Fruit fly (Drosophila melanogaster) whole organism, embryonic: ENCODE measurements around the gene Arpc4.
A peak's percentile ranks its signal among the peaks of the same experiment; 100 is the strongest.

Source experiments
- CG10543 ChIP-seq: fragments of 200-800 bp; sonication (Bioruptor generic); optimal IDR thresholded peaks from 3 replicates; lab custom pipeline; 2017; ENCODE audit warnings: missing biosample characterization, mild to moderate bottlenecking, missing genetic modification characterization, moderate library complexity
- CG10565 ChIP-seq: fragments of 200-800 bp; sonication (Bioruptor generic); optimal IDR thresholded peaks from 3 replicates; lab custom pipeline; 2016; ENCODE audit warnings: missing biosample characterization, mild to moderate bottlenecking, missing genetic modification characterization
- CG13287 ChIP-seq: fragments of 200-800 bp; sonication (Bioruptor generic); IDR thresholded peaks from 2 replicates; pipeline ENCODE4 v1.3.6; 2022; ENCODE audit warnings: missing biosample characterization, missing genetic modification characterization; ENCODE audit not compliant: partially characterized antibody
- CG14441 ChIP-seq: fragments of 200-800 bp; sonication (Bioruptor generic); IDR thresholded peaks from 2 replicates; pipeline ENCODE4 v1.3.6; 2022; ENCODE audit warnings: missing biosample characterization, missing genetic modification characterization
- CG14710 ChIP-seq: fragments of 200-800 bp; sonication (Bioruptor generic); optimal IDR thresholded peaks from 3 replicates; lab custom pipeline; 2019; ENCODE audit warnings: missing biosample characterization, mild to moderate bottlenecking, missing genetic modification characterization, moderate library complexity
- CG15514 ChIP-seq: fragments of 200-800 bp; sonication (Bioruptor generic); optimal IDR thresholded peaks from 3 replicates; lab custom pipeline; 2017; ENCODE audit warnings: missing biosample characterization, missing genetic modification characterization, mild to moderate bottlenecking, moderate library complexity, missing genetic modification reagents
- CG15601 ChIP-seq: fragments of 200-800 bp; sonication (Bioruptor generic); optimal IDR thresholded peaks from 3 replicates; lab custom pipeline; 2019; ENCODE audit warnings: missing biosample characterization, mild to moderate bottlenecking, missing genetic modification characterization, moderate library complexity
- CG15696 ChIP-seq: fragments of 200-800 bp; sonication (Bioruptor generic); optimal IDR thresholded peaks from 2 replicates; lab custom pipeline; 2019; ENCODE audit warnings: missing biosample characterization, mild to moderate bottlenecking, missing genetic modification characterization, moderate library complexity
- CG1603 ChIP-seq: fragments of 200-800 bp; sonication (Bioruptor generic); optimal IDR thresholded peaks from 2 replicates; lab custom pipeline; 2019; ENCODE audit warnings: missing biosample characterization, mild to moderate bottlenecking, missing genetic modification characterization, moderate library complexity
- CG2199 ChIP-seq: fragments of 200-800 bp; sonication (Bioruptor generic); IDR thresholded peaks from 3 replicates; pipeline ENCODE4 v1.3.6; 2022; ENCODE audit warnings: missing biosample characterization, missing genetic modification characterization
- CG2889 ChIP-seq: fragments of 200-800 bp; sonication (Bioruptor generic); IDR thresholded peaks from 3 replicates; pipeline ENCODE4 v1.3.6; 2022; ENCODE audit warnings: missing biosample characterization, missing genetic modification characterization
- CG30403 ChIP-seq: fragments of 200-800 bp; sonication (Bioruptor generic); optimal IDR thresholded peaks from 3 replicates; lab custom pipeline; 2016; ENCODE audit warnings: missing biosample characterization, missing genetic modification characterization
- CG31441 ChIP-seq: fragments of 200-800 bp; sonication (Bioruptor generic); IDR thresholded peaks from 2 replicates; pipeline ENCODE4 v1.3.6; 2022; ENCODE audit warnings: missing biosample characterization, missing genetic modification characterization
- CG33213 ChIP-seq: fragments of 200-800 bp; sonication (Bioruptor generic); optimal IDR thresholded peaks from 3 replicates; lab custom pipeline; 2016; ENCODE audit warnings: missing biosample characterization, missing genetic modification characterization
- CG6175 ChIP-seq: fragments of 200-800 bp; sonication (Bioruptor generic); IDR thresholded peaks from 3 replicates; pipeline ENCODE4 v1.3.6; 2022; ENCODE audit warnings: missing biosample characterization, missing genetic modification characterization
- CG7839 ChIP-seq: fragments of 200-800 bp; sonication (Bioruptor generic); optimal IDR thresholded peaks from 3 replicates; lab custom pipeline; 2018; ENCODE audit warnings: missing biosample characterization, mild to moderate bottlenecking, missing genetic modification characterization, moderate library complexity
- CTCF ChIP-seq: fragments of 200-800 bp; sonication (Bioruptor generic); optimal IDR thresholded peaks from 2 replicates; lab custom pipeline; 2017; ENCODE audit warnings: missing biosample characterization, mild to moderate bottlenecking, missing genetic modification characterization, moderate library complexity
- CoRest ChIP-seq: fragments of 200-800 bp; sonication (Bioruptor generic); optimal IDR thresholded peaks from 3 replicates; lab custom pipeline; 2018; ENCODE audit warnings: missing biosample characterization, mild to moderate bottlenecking, missing genetic modification characterization, moderate library complexity
- Dll ChIP-seq: fragments of 200-800 bp; sonication (Bioruptor generic); IDR thresholded peaks from 4 replicates; pipeline ENCODE4 v1.3.6; 2022; ENCODE audit warnings: missing biosample characterization, missing genetic modification characterization; ENCODE audit not compliant: partially characterized antibody
- Dp ChIP-seq: fragments of 200-800 bp; sonication (Bioruptor generic); optimal IDR thresholded peaks from 2 replicates; lab custom pipeline; 2018; ENCODE audit warnings: missing biosample characterization, mild to moderate bottlenecking, missing genetic modification characterization, moderate library complexity
- E2f2 ChIP-seq: fragments of 200-800 bp; sonication (Bioruptor generic); IDR thresholded peaks from 2 replicates; pipeline ENCODE4 v1.3.6; 2022; ENCODE audit warnings: missing biosample characterization, missing genetic modification characterization
- Eip74EF ChIP-seq, 2 experiments: fragments of 200-800 bp in 1 of 2; fragments of >200 bp in 1 of 2; sonication (Bioruptor generic) in 1 of 2; optimal IDR thresholded peaks; 2 replicates each; lab custom pipeline; 2017 to 2019; ENCODE audit warnings: missing biosample characterization in 2 of 2, missing genetic modification characterization in 2 of 2, mild to moderate bottlenecking in 1 of 2, moderate library complexity in 1 of 2
- Ets97D ChIP-seq: fragments of 200-800 bp; sonication (Bioruptor generic); optimal IDR thresholded peaks from 3 replicates; lab custom pipeline; 2016; ENCODE audit warnings: missing biosample characterization, missing genetic modification characterization
- HLHmδ ChIP-seq: fragments of 200-800 bp; sonication (Bioruptor generic); optimal IDR thresholded peaks from 2 replicates; lab custom pipeline; 2018; ENCODE audit warnings: missing biosample characterization, mild to moderate bottlenecking, missing genetic modification characterization, moderate library complexity
- MESR4 ChIP-seq: fragments of 200-800 bp; sonication (Bioruptor generic); optimal IDR thresholded peaks from 2 replicates; lab custom pipeline; 2018; ENCODE audit warnings: missing biosample characterization, mild to moderate bottlenecking, missing genetic modification characterization, moderate library complexity
- Myb ChIP-seq: fragments of 200-800 bp; sonication (Bioruptor generic); optimal IDR thresholded peaks from 2 replicates; lab custom pipeline; 2016; ENCODE audit warnings: missing biosample characterization, missing genetic modification characterization
- NC2α ChIP-seq: fragments of 200-800 bp; sonication (Bioruptor generic); optimal IDR thresholded peaks from 2 replicates; lab custom pipeline; 2016; ENCODE audit warnings: missing biosample characterization, missing genetic modification characterization
- NFAT ChIP-seq: fragments of 200-800 bp; sonication (Bioruptor generic); IDR thresholded peaks from 2 replicates; pipeline ENCODE4 v1.3.6; 2022; ENCODE audit warnings: missing biosample characterization, missing genetic modification characterization
- Oli ChIP-seq: fragments of 200-800 bp; sonication (Bioruptor generic); optimal IDR thresholded peaks from 2 replicates; lab custom pipeline; 2018; ENCODE audit warnings: missing biosample characterization, mild to moderate bottlenecking, missing genetic modification characterization, moderate library complexity
- Side ChIP-seq: fragments of 200-800 bp; sonication (Bioruptor generic); optimal IDR thresholded peaks from 2 replicates; lab custom pipeline; 2016; ENCODE audit warnings: missing biosample characterization, missing genetic modification characterization
- Tbp ChIP-seq: fragments of >200 bp; optimal IDR thresholded peaks from 2 replicates; lab custom pipeline; 2018; ENCODE audit warnings: missing biosample characterization, missing genetic modification characterization
- abd-A ChIP-seq: fragments of 200-800 bp; sonication (Bioruptor generic); optimal IDR thresholded peaks from 3 replicates; lab custom pipeline; 2019; ENCODE audit warnings: missing biosample characterization, mild to moderate bottlenecking, missing genetic modification characterization, moderate library complexity
- bcd ChIP-seq: fragments of 200-800 bp; sonication (Bioruptor generic); optimal IDR thresholded peaks from 2 replicates; lab custom pipeline; 2017; ENCODE audit warnings: missing biosample characterization, mild to moderate bottlenecking, missing genetic modification characterization
- da ChIP-seq: fragments of 200-800 bp; sonication (Bioruptor generic); optimal IDR thresholded peaks from 2 replicates; lab custom pipeline; 2016; ENCODE audit warnings: missing biosample characterization, missing genetic modification characterization
- nerfin-2 ChIP-seq: fragments of 200-800 bp; sonication (Bioruptor generic); IDR thresholded peaks from 2 replicates; pipeline ENCODE4 v1.3.6; 2022; ENCODE audit warnings: missing biosample characterization, missing genetic modification characterization; ENCODE audit not compliant: partially characterized antibody
- onecut ChIP-seq: fragments of 200-800 bp; sonication (Bioruptor generic); IDR thresholded peaks from 2 replicates; pipeline ENCODE4 v1.3.6; 2022; ENCODE audit warnings: missing biosample characterization, missing genetic modification characterization
- phol ChIP-seq: fragments of 200-800 bp; sonication (Bioruptor generic); optimal IDR thresholded peaks from 3 replicates; lab custom pipeline; 2018; ENCODE audit warnings: missing biosample characterization, mild to moderate bottlenecking, missing genetic modification characterization, moderate library complexity
- psq ChIP-seq: fragments of 200-800 bp; sonication (Bioruptor generic); optimal IDR thresholded peaks from 2 replicates; lab custom pipeline; 2017; ENCODE audit warnings: missing biosample characterization, missing genetic modification characterization
- rib ChIP-seq: fragments of 200-800 bp; sonication (Bioruptor generic); IDR thresholded peaks from 2 replicates; pipeline ENCODE4 v1.3.6; 2022; ENCODE audit warnings: missing biosample characterization, missing genetic modification characterization
- row ChIP-seq: fragments of 200-800 bp; sonication (Bioruptor generic); IDR thresholded peaks from 3 replicates; pipeline ENCODE4 v1.3.6; 2022; ENCODE audit warnings: missing biosample characterization, missing genetic modification characterization
- salm ChIP-seq: fragments of 200-800 bp; sonication (Bioruptor generic); optimal IDR thresholded peaks from 2 replicates; lab custom pipeline; 2018; ENCODE audit warnings: missing biosample characterization, mild to moderate bottlenecking, missing genetic modification characterization
- sens ChIP-seq: fragments of 200-800 bp; sonication (Bioruptor generic); peaks from one replicate; lab custom pipeline; 2016; ENCODE audit warnings: missing biosample characterization, missing genetic modification characterization
- stwl ChIP-seq: fragments of 200-800 bp; sonication (Bioruptor generic); optimal IDR thresholded peaks from 3 replicates; lab custom pipeline; 2018; ENCODE audit warnings: missing biosample characterization, mild to moderate bottlenecking, missing genetic modification characterization, moderate library complexity
- trem ChIP-seq: fragments of 200-800 bp; optimal IDR thresholded peaks from 3 replicates; lab custom pipeline; 2019; ENCODE audit warnings: missing biosample characterization, mild to moderate bottlenecking, missing genetic modification characterization, moderate library complexity
- zen ChIP-seq: fragments of 200-800 bp; sonication (Bioruptor generic); optimal IDR thresholded peaks from 3 replicates; lab custom pipeline; 2018; ENCODE audit warnings: missing biosample characterization, mild to moderate bottlenecking, missing genetic modification characterization, moderate library complexity

The Arpc4 gene

dm6 chr2L:6109313-6109847 is 15.6 kb upstream of the Arpc4 start (continued):
- TF ChIP-seq bcd (GFP tag; lab: Kevin White, UChicago) (no peak), CG31441 (no peak), salm (no peak)

- TF ChIP-seq Tbp (GFP tag; lab: Kevin White, UChicago): no peak
- no peak for TF ChIP-seq CG7839 (tag; lab: Kevin White, UChicago)
- TF ChIP-seq abd-A (tag; lab: Kevin White, UChicago): peak; percentile 33
- no peak for TF ChIP-seq NC2α (GFP tag; lab: Kevin White, UChicago)
- TF ChIP-seq CG10543: no peak
- no peak for TF ChIP-seq Eip74EF (GFP tag; optimal IDR thresholded peaks at IDR 0.05; lab: Kevin White, UChicago)
- TF ChIP-seq CoRest (tag; lab: Kevin White, UChicago): no peak
- TF ChIP-seq onecut (GFP tag; lab: Robert Waterston, UW): peak; percentile 89
- TF ChIP-seq CG14441 (GFP tag; lab: Robert Waterston, UW): no peak
- TF ChIP-seq da (GFP tag; lab: Kevin White, UChicago): no peak
- TF ChIP-seq CG15601 (tag; lab: Kevin White, UChicago): no peak
Measured at dm6 chr2L:6110781-6111180, 14.2 kb upstream of the Arpc4 start.

dm6 chr2L:6118212-6118611 is 6.7 kb upstream of the Arpc4 start, which contains the start of gene CG31642:
CG31642 (plus strand) TSS chr2L:6118512.
- peak; percentile 31 for TF ChIP-seq trem (tag; lab: Kevin White, UChicago)
- TF ChIP-seq stwl (tag; lab: Kevin White, UChicago): peak; percentile 23
- no peak for TF ChIP-seq Eip74EF (GFP tag; optimal IDR thresholded peaks at IDR 0.05; lab: Kevin White, UChicago)
- TF ChIP-seq CG6175: no peak

- TF ChIP-seq CG10565 (GFP tag; lab: Kevin White, UChicago): no peak
- peak; percentile 84 for TF ChIP-seq stwl (tag; lab: Kevin White, UChicago)
- no peak for TF ChIP-seq Side
- TF ChIP-seq CG13287 (GFP tag; lab: Robert Waterston, UW): peak; percentile 48; the same call in 1 of the 2 replicates
- TF ChIP-seq sens (GFP tag; lab: Kevin White, UChicago): peak; percentile 6
- peak; percentile 68 for TF ChIP-seq Dp (GFP tag; lab: Kevin White, UChicago)
- TF ChIP-seq E2f2 (GFP tag; lab: Robert Waterston, UW): peak; percentile 74
- TF ChIP-seq CG30403 (GFP tag; lab: Kevin White, UChicago): no peak
- no peak for TF ChIP-seq rib (GFP tag; lab: Robert Waterston, UW)
- no peak for TF ChIP-seq HLHmδ (GFP tag; lab: Kevin White, UChicago)
- peak; percentile 79 for TF ChIP-seq Myb
- peak; percentile 14 for TF ChIP-seq Ets97D
- TF ChIP-seq CG15696 (tag; lab: Kevin White, UChicago): no peak
- TF ChIP-seq CG14710: peak; percentile 16
- peak; percentile 25 for TF ChIP-seq zen (tag; lab: Kevin White, UChicago)
- TF ChIP-seq trem (tag; lab: Kevin White, UChicago): peak; percentile 74
- peak; percentile 52 for TF ChIP-seq CG15514 (GFP tag; lab: Kevin White, UChicago)
- peak; percentile 45; the same call in 2 of the 3 replicates for TF ChIP-seq row (GFP tag; lab: Robert Waterston, UW)
- peak; percentile 38 for TF ChIP-seq CTCF (GFP tag; lab: Kevin White, UChicago)
- no peak for TF ChIP-seq nerfin-2 (GFP tag; lab: Robert Waterston, UW)
- TF ChIP-seq CG1603: peak; percentile 61
- TF ChIP-seq CG2199: no peak
- peak; percentile 16 for TF ChIP-seq MESR4
- no peak for TF ChIP-seq psq (GFP tag; lab: Kevin White, UChicago)
- 0 out of 4 replicates have a peak, but pooled peaks have one; percentile 11 for TF ChIP-seq Dll (GFP tag; lab: Robert Waterston, UW)
- peak; percentile 1 for TF ChIP-seq CG33213 (GFP tag; lab: Kevin White, UChicago)
- no peak for TF ChIP-seq CG2889 (GFP tag; lab: Robert Waterston, UW)
- TF ChIP-seq Oli (tag; lab: Kevin White, UChicago): no peak
- TF ChIP-seq NFAT (GFP tag; lab: Robert Waterston, UW): no peak
- TF ChIP-seq phol (tag; lab: Kevin White, UChicago): peak; percentile 40
Measured at dm6 chr2L:6127478-6127877, 2.5 kb downstream of the Arpc4 start, which contains the start of gene WDR79. WDR79 (minus strand) TSS chr2L:6127775.
